Worm (Caenorhabditis elegans) whole organism, young adult: ENCODE results near the gene spe-42.

Experiments used
- Y95B8A.8 ChIP-seq: fragments of 200-800 bp; sonication (Bioruptor generic); IDR thresholded peaks from 2 replicates; pipeline ENCODE4 v1.3.6; 2022; ENCODE audit warnings: missing genetic modification reagents, missing genetic modification characterization, missing compliant biosample characterization
- ama-1 ChIP-seq, 3 experiments: fragments of 150-350 bp in 1 of 3; sonication (generic microtip) in 2 of 3; optimal IDR thresholded peaks; 2 replicates each; lab custom pipeline; 2014 to 2018; ENCODE audit warnings: missing biosample characterization in 2 of 3, missing genetic modification characterization in 2 of 3, missing genetic modification reagents in 2 of 3
- ceh-27 ChIP-seq: fragments of 200-800 bp; sonication (Bioruptor generic); optimal IDR thresholded peaks from 2 replicates; lab custom pipeline; 2018; ENCODE audit warnings: mild to moderate bottlenecking, missing genetic modification characterization, moderate library complexity, missing compliant biosample characterization
- ceh-40 ChIP-seq: fragments of 200-800 bp; sonication (Bioruptor generic); IDR thresholded peaks from 2 replicates; pipeline ENCODE4 v1.3.6; 2022; ENCODE audit warnings: missing genetic modification characterization, missing compliant biosample characterization
- egrh-3 ChIP-seq: fragments of 200-800 bp; sonication (Bioruptor generic); IDR thresholded peaks from 2 replicates; pipeline ENCODE4 v1.3.6; 2022; ENCODE audit warnings: missing genetic modification reagents, missing genetic modification characterization, missing compliant biosample characterization
- lag-1 ChIP-seq: fragments of 200-800 bp; sonication (Bioruptor generic); IDR thresholded peaks from 2 replicates; pipeline ENCODE4 v1.3.6; 2022; ENCODE audit warnings: missing genetic modification reagents, missing genetic modification characterization, missing compliant biosample characterization
- lin-35 ChIP-seq, 3 experiments: fragments of 150-350 bp in 2 of 3; sonication (generic microtip) in 1 of 3; optimal IDR thresholded peaks; 2 replicates each; lab custom pipeline; 2014 to 2018; ENCODE audit warnings: missing biosample characterization in 3 of 3, missing genetic modification characterization in 3 of 3, missing genetic modification reagents in 3 of 3
- lin-40 ChIP-seq: sonication (generic microtip); optimal IDR thresholded peaks from 2 replicates; lab custom pipeline; 2016; ENCODE audit warnings: missing genetic modification characterization, mild to moderate bottlenecking, missing compliant biosample characterization, missing genotype, missing genetic modification reagents
- lin-54 ChIP-seq: fragments of 200-800 bp; sonication (Bioruptor generic); optimal IDR thresholded peaks from 2 replicates; lab custom pipeline; 2018; ENCODE audit warnings: mild to moderate bottlenecking, missing genetic modification characterization, missing compliant biosample characterization
- madf-6 ChIP-seq: fragments of 200-800 bp; sonication (Bioruptor generic); IDR thresholded peaks from 2 replicates; pipeline ENCODE4 v1.3.6; 2022; ENCODE audit warnings: missing genetic modification reagents, missing genetic modification characterization, missing compliant biosample characterization
- nhr-80 ChIP-seq: sonication (generic microtip); optimal IDR thresholded peaks from 2 replicates; lab custom pipeline; 2016; ENCODE audit warnings: missing genetic modification characterization, missing compliant biosample characterization
- snpc-1.3 ChIP-seq: sonication (generic microtip); optimal IDR thresholded peaks from 2 replicates; lab custom pipeline; 2017; ENCODE audit warnings: missing genetic modification characterization, mild to moderate bottlenecking, missing compliant biosample characterization, antibody characterized with exemption, moderate library complexity, missing genotype, missing genetic modification reagents; ENCODE audit not compliant: insufficient read depth
- snpc-4 ChIP-seq, 5 experiments: fragments of 150-350 bp in 1 of 5; sonication (generic microtip) in 4 of 5; optimal IDR thresholded peaks; 2 replicates each; lab custom pipeline; 2014 to 2018; ENCODE audit warnings: missing genetic modification characterization in 5 of 5, missing biosample characterization in 3 of 5, antibody characterized with exemption in 2 of 5, mild to moderate bottlenecking in 2 of 5, missing compliant biosample characterization in 2 of 5, missing genotype in 2 of 5, moderate library complexity in 2 of 5, missing genetic modification reagents in 1 of 5
- unc-130 ChIP-seq: sonication (generic microtip); optimal IDR thresholded peaks from 2 replicates; lab custom pipeline; 2016; ENCODE audit warnings: missing genetic modification reagents, missing genetic modification characterization, missing compliant biosample characterization

DNA sequence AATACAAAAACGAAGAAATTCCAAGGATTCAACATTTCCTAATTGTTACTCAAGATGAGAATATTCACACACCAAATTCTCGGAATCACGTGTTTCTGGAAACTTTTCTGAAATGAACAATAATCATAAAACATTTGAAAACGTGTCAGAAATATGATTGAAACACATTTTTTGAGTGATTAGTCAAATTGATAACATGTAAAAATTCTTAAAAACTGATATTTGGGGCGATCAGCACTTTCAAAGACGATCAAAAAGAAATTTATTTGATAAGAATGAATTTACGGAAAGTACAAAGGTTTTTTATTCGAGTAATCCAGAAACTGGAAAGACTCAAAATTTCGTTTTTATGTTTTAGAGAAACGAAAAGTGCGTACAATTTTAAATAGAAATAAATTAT lies 21.0 kb downstream of the spe-42 start, which contains the start of gene tre-3:
- no peak for TF ChIP-seq Y95B8A.8 (GFP tag; lab: Robert Waterston, UW)
- no peak for TF ChIP-seq lag-1 (GFP tag; lab: Robert Waterston, UW)
- TF ChIP-seq madf-6 (GFP tag; lab: Robert Waterston, UW), result no peak
- TF ChIP-seq egrh-3, result no peak
- no peak for TF ChIP-seq ceh-27 (GFP tag; lab: Kevin White, UChicago)
- TF ChIP-seq nhr-80, result peak; percentile 50
- TF ChIP-seq lin-35 (GFP tag; optimal IDR thresholded peaks at IDR 0.05; lab: Kevin White, UChicago), result no peak
- TF ChIP-seq lin-54 (GFP tag; lab: Kevin White, UChicago), result no peak
- TF ChIP-seq lin-40, result no peak
- no peak for TF ChIP-seq unc-130 (GFP tag; lab: Kevin White, UChicago)
- TF ChIP-seq snpc-4 (GFP tag; optimal IDR thresholded peaks at IDR 0.05; lab: Kevin White, UChicago), result no peak
- no peak for TF ChIP-seq snpc-4 (tag; optimal IDR thresholded peaks at IDR 0.05; lab: Kevin White, UChicago)
- no peak for TF ChIP-seq ceh-40 (GFP tag; lab: Robert Waterston, UW)
- no peak for TF ChIP-seq snpc-1.3 (tag; lab: Kevin White, UChicago)
- TF ChIP-seq ama-1 (optimal IDR thresholded peaks at IDR 0.05; lab: Kevin White, UChicago), result no peak
- TF ChIP-seq ama-1 (GFP tag; optimal IDR thresholded peaks at IDR 0.05; lab: Kevin White, UChicago), result no peak
